Worm (Caenorhabditis elegans): Measurements from ENCODE around the gene C25H3.15.

DNA sequence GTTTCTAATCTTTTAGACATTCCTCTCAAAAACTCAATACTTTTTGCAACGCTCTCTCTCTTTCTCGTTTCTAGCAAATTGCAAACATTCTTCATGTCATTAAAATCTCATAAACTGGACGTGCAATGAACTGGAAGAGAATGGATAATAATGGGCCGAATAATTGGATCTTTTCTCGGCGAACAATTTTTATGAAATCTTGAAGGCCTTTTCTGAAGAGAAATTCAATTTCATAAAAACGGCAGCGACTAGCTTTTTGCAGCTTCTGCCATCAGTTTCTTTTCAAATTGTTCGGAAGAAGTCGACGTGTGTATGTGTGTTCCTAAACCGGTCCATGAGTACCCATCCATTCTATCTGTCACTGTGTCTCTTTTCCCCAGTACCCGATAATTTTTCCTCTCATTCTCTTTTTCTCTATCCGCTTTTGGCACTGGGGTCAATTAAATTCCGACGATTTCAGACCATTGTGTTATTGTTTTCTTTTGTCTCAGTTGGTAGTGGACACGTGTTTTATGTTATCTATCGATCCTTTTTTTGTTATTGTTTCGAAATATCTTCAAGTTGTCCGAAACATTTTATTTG, 37.6 kb downstream of the C25H3.15 start:
- TF ChIP-seq snpc-4 (tag; optimal IDR thresholded peaks at IDR 0.05) (no peak), unc-62 (GFP tag; optimal IDR thresholded peaks at IDR 0.05 in 1 of 2) (peak in 1 of 2 experiments; percentile 44), unc-62 (tag; optimal IDR thresholded peaks at IDR 0.05) (no peak), nhr-48 (tag; optimal IDR thresholded peaks at IDR 0.05) (peak; percentile 59), duxl-1 (tag; optimal IDR thresholded peaks at IDR 0.05; ENCODE audit: poor library complexity) (no peak), mep-1 (tag; optimal IDR thresholded peaks at IDR 0.05) (no peak), ZK546.5 (tag; optimal IDR thresholded peaks at IDR 0.05) (no peak), egl-27 (tag; optimal IDR thresholded peaks at IDR 0.05) (no peak), nhr-77 (tag; optimal IDR thresholded peaks at IDR 0.05) (no peak), D1046.2 (GFP tag; IDR thresholded peaks at IDR 0.05) (no peak), lin-39 (tag; optimal IDR thresholded peaks at IDR 0.05) (no peak), spr-3 (GFP tag; optimal IDR thresholded peaks at IDR 0.05) (no peak)
